Fruit fly (Drosophila melanogaster): ENCODE measurements around the gene Tpt.

DNA sequence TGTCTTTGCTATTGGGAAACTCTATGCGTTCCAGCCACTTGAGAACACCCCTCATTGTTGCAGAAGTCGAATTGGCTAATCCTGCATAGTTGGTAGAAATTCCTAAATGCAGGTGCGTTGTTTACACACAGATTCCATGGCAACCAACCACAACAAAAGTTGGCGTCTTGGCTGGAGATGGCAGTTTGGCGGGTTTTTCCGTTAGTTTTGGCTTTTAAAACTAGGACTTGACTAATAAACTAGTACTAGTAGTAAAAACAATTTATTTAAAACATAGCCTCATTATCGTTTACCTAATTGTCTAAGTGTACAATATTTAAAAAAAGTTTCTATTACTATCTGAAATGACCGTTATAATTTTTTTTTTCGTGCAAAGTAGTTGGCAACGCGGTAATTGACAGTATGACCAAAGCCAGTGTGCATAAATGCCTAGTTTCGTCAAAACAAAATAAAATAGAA, 6.4 kb upstream of the Tpt start, which contains the start of gene Exo70:
- no peak for TF ChIP-seq h (optimal IDR thresholded peaks at IDR 0.05)
- TF ChIP-seq psq (optimal IDR thresholded peaks at IDR 0.05) = no peak
- TF ChIP-seq Myc (optimal IDR thresholded peaks at IDR 0.05) = no peak

Measured in Kc167 (cell line).